ENCODE assay signal across 1 fruit fly cellular context in the genomic region with DNA sequence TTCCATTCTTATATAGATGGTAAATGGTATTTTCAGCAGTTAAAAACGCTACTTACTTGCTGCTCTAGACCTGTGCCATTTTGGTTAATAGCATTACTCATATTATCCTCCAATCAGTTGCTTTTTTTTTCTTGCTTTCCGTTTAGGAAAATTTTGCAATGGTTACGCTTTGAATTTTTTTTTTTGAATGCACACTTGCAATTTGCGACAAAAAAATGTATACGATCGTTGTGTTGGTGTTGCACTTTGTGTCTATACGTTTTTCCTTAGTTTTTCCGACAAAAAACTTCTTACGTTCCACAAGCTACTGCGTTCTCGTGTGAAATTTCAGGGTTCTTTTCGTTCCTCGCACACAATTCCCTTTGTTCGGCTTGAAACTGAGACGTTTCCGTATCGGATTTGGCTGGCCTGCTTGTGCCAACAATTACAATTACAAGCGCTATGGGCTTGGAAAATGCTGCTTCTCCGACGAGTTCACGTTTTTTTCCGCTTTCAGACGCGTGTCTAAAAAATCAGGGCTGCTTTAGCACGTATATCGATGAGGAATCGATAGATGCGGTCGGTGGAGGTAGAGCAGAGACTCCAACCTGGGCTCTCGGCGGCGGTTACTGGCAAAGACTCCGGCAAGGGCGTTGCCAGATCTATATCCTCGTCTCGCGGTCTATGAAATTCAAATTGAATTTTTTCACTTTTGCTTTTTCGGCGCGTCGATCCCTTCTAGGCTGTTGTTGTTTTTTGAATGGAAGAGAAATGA.
TF ChIP-seq lines count a peak whose summit lies in the region.

No protein-coding gene starts in this region.

TF ChIP-seq in whole organism, embryonic, 481 proteins besides CTCF, POLR2A, EP300 and RAD21 (continued from another document and continues in another):
- TF ChIP-seq cato (GFP tag; optimal IDR thresholded peaks at IDR 0.05; lab: Kevin White, UChicago; ENCODE audit: borderline replicate concordance) (no peak), MESR4 (GFP tag; optimal IDR thresholded peaks at IDR 0.05; lab: Kevin White, UChicago) (peak; percentile 95), danr (GFP tag; IDR thresholded peaks at IDR 0.05; lab: Robert Waterston, UW) (no peak), gfzf (GFP tag; optimal IDR thresholded peaks at IDR 0.05; lab: Kevin White, UChicago) (peak; percentile 65), CG12155 (GFP tag; optimal IDR thresholded peaks at IDR 0.05; lab: Kevin White, UChicago) (peak; percentile 81), CG11504 (tag; optimal IDR thresholded peaks at IDR 0.05; lab: Kevin White, UChicago) (peak; percentile 66), Lhr (GFP tag; optimal IDR thresholded peaks at IDR 0.05; lab: Kevin White, UChicago) (peak; percentile 90), CG8290 (GFP tag; optimal IDR thresholded peaks at IDR 0.05; lab: Kevin White, UChicago) (peak; percentile 55), CG8290 (tag; optimal IDR thresholded peaks at IDR 0.05; lab: Kevin White, UChicago) (peak in 1 of 2 experiments; percentile 89), knrl (GFP tag; IDR thresholded peaks at IDR 0.05; lab: Robert Waterston, UW; ENCODE audit: partially characterized antibody) (peak; percentile 91), fd102C (GFP tag; optimal IDR thresholded peaks at IDR 0.05; lab: Kevin White, UChicago) (no peak), CG11456 (GFP tag; IDR thresholded peaks at IDR 0.05; lab: Robert Waterston, UW) (peak; percentile 49; the same call in 2 of the 3 replicates), ato (GFP tag; IDR thresholded peaks at IDR 0.05; lab: Robert Waterston, UW; ENCODE audit: partially characterized antibody) (peak; percentile 88), aop (GFP tag; IDR thresholded peaks at IDR 0.05; lab: Robert Waterston, UW) (peak; percentile 30; the same call in 1 of the 2 replicates), dysf (GFP tag; IDR thresholded peaks at IDR 0.05; lab: Robert Waterston, UW) (peak; percentile 51; the same call in 2 of the 3 replicates), CG30020 (tag; optimal IDR thresholded peaks at IDR 0.05; lab: Kevin White, UChicago) (peak; percentile 42), CG31224 (GFP tag; IDR thresholded peaks at IDR 0.05; lab: Robert Waterston, UW) (peak; percentile 47), Eip74EF (GFP tag; optimal IDR thresholded peaks at IDR 0.05; lab: Kevin White, UChicago) (peak in 1 of 2 experiments; percentile 14), ac (GFP tag; optimal IDR thresholded peaks at IDR 0.05; lab: Kevin White, UChicago) (no peak), CG6813 (GFP tag; optimal IDR thresholded peaks at IDR 0.05; lab: Kevin White, UChicago) (no peak), HLHmδ (GFP tag; optimal IDR thresholded peaks at IDR 0.05; lab: Kevin White, UChicago) (peak; percentile 27), HmgZ (tag; optimal IDR thresholded peaks at IDR 0.05; lab: Kevin White, UChicago) (peak; percentile 94), stc (GFP tag; IDR thresholded peaks at IDR 0.05; lab: Robert Waterston, UW) (no peak; the same call in 1 of the 2 replicates), CG4730 (GFP tag; IDR thresholded peaks at IDR 0.05; lab: Robert Waterston, UW) (no peak), eyg (GFP tag; optimal IDR thresholded peaks at IDR 0.05; lab: Kevin White, UChicago) (peak; percentile 25), Stat92E (GFP tag; optimal IDR thresholded peaks at IDR 0.05; lab: Kevin White, UChicago) (peak in 1 of 3 experiments; percentile 59), Opbp (GFP tag; IDR thresholded peaks at IDR 0.05; lab: Robert Waterston, UW; ENCODE audit: partially characterized antibody) (peak; percentile 94), gem (tag; optimal IDR thresholded peaks at IDR 0.05; lab: Kevin White, UChicago) (peak; percentile 28), CG12236 (GFP tag; optimal IDR thresholded peaks at IDR 0.05; lab: Kevin White, UChicago) (peak; percentile 7), lab (GFP tag; optimal IDR thresholded peaks at IDR 0.05; lab: Kevin White, UChicago) (peak; percentile 83), CG13775 (GFP tag; optimal IDR thresholded peaks at IDR 0.05; lab: Kevin White, UChicago) (peak; percentile 7), CG15073 (GFP tag; optimal IDR thresholded peaks at IDR 0.05; lab: Kevin White, UChicago) (no peak), CG8478 (optimal IDR thresholded peaks at IDR 0.05; lab: Kevin White, UChicago) (no peak), CG14050 (GFP tag; IDR thresholded peaks at IDR 0.05; lab: Robert Waterston, UW) (no peak), Usf (GFP tag; optimal IDR thresholded peaks at IDR 0.05; lab: Kevin White, UChicago) (peak; percentile 19), Blimp-1 (GFP tag; optimal IDR thresholded peaks at IDR 0.05; lab: Kevin White, UChicago) (peak; percentile 86), Dll (GFP tag; IDR thresholded peaks at IDR 0.05; lab: Robert Waterston, UW; ENCODE audit: partially characterized antibody) (peak; percentile 81), tio (GFP tag; optimal IDR thresholded peaks at IDR 0.05; lab: Kevin White, UChicago) (no peak), CG2889 (GFP tag; IDR thresholded peaks at IDR 0.05; lab: Robert Waterston, UW) (no peak), CG7987 (GFP tag; optimal IDR thresholded peaks at IDR 0.05; lab: Kevin White, UChicago) (peak; percentile 93), CG12299 (tag; optimal IDR thresholded peaks at IDR 0.05; lab: Kevin White, UChicago) (peak; percentile 49), sens (GFP tag; lab: Kevin White, UChicago) (peak; percentile 93), lov (optimal IDR thresholded peaks at IDR 0.05; lab: Kevin White, UChicago) (no peak), lov (GFP tag; IDR thresholded peaks at IDR 0.05; lab: Robert Waterston, UW) (no peak), Side (GFP tag; optimal IDR thresholded peaks at IDR 0.05; lab: Kevin White, UChicago) (peak; percentile 73), Dref (GFP tag; IDR thresholded peaks at IDR 0.05; lab: Robert Waterston, UW) (peak; percentile 99), CG3163 (GFP tag; optimal IDR thresholded peaks at IDR 0.05; lab: Kevin White, UChicago) (peak; percentile 52), CG14860 (GFP tag; IDR thresholded peaks at IDR 0.05; lab: Robert Waterston, UW; ENCODE audit: partially characterized antibody) (peak; percentile 78), CG33557 (GFP tag; optimal IDR thresholded peaks at IDR 0.05; lab: Kevin White, UChicago) (peak; percentile 51), tgo (GFP tag; IDR thresholded peaks at IDR 0.05; lab: Robert Waterston, UW) (peak; percentile 30; the same call in 1 of the 3 replicates), Chrac-16 (GFP tag; optimal IDR thresholded peaks at IDR 0.05; lab: Kevin White, UChicago) (peak; percentile 5), CG10321 (GFP tag; IDR thresholded peaks at IDR 0.05; lab: Robert Waterston, UW) (peak; percentile 42; the same call in 1 of the 2 replicates), BtbVII (GFP tag; optimal IDR thresholded peaks at IDR 0.05; lab: Kevin White, UChicago) (no peak), toy (GFP tag; IDR thresholded peaks at IDR 0.05; lab: Robert Waterston, UW) (no peak), CG12391 (tag; optimal IDR thresholded peaks at IDR 0.05; lab: Kevin White, UChicago) (peak; percentile 46), lmd (GFP tag; IDR thresholded peaks at IDR 0.05; lab: Robert Waterston, UW) (peak; percentile 6; the same call in 1 of the 2 replicates), Dip3 (GFP tag; optimal IDR thresholded peaks at IDR 0.05; lab: Kevin White, UChicago) (peak; percentile 27), CG12219 (GFP tag; optimal IDR thresholded peaks at IDR 0.05; lab: Kevin White, UChicago) (no peak), Dfd (GFP tag; optimal IDR thresholded peaks at IDR 0.05; lab: Kevin White, UChicago) (no peak), CG9797 (GFP tag; optimal IDR thresholded peaks at IDR 0.05; lab: Kevin White, UChicago) (peak; percentile 78), CG1233 (GFP tag; optimal IDR thresholded peaks at IDR 0.05; lab: Kevin White, UChicago) (peak; percentile 17), HLH54F (GFP tag; optimal IDR thresholded peaks at IDR 0.05; lab: Kevin White, UChicago) (peak; percentile 12), CG18764 (GFP tag; optimal IDR thresholded peaks at IDR 0.05; lab: Kevin White, UChicago) (peak; percentile 16), YL-1 (GFP tag; optimal IDR thresholded peaks at IDR 0.05; lab: Kevin White, UChicago) (peak; percentile 90), bcd (GFP tag; optimal IDR thresholded peaks at IDR 0.05; lab: Kevin White, UChicago) (peak; percentile 45), Hey (tag; optimal IDR thresholded peaks at IDR 0.05; lab: Kevin White, UChicago) (peak; percentile 69), dmrt11E (tag; optimal IDR thresholded peaks at IDR 0.05; lab: Kevin White, UChicago) (peak; percentile 37), CG31365 (tag; optimal IDR thresholded peaks at IDR 0.05; lab: Kevin White, UChicago) (no peak), sima (GFP tag; optimal IDR thresholded peaks at IDR 0.05; lab: Kevin White, UChicago) (no peak), vnd (GFP tag; IDR thresholded peaks at IDR 0.05; lab: Robert Waterston, UW; ENCODE audit: partially characterized antibody) (peak; percentile 75), repo (GFP tag; optimal IDR thresholded peaks at IDR 0.05; lab: Kevin White, UChicago) (no peak), CG34224 (GFP tag; IDR thresholded peaks at IDR 0.05; lab: Robert Waterston, UW; ENCODE audit: partially characterized antibody) (peak; percentile 81), Dad (GFP tag; optimal IDR thresholded peaks at IDR 0.05; lab: Kevin White, UChicago) (peak; percentile 65), CG9932 (GFP tag; IDR thresholded peaks at IDR 0.05; lab: Robert Waterston, UW) (peak; percentile 66), pan (optimal IDR thresholded peaks at IDR 0.05; lab: Kevin White, UChicago) (no peak), pan (GFP tag; optimal IDR thresholded peaks at IDR 0.05 in 1 of 2, IDR thresholded peaks at IDR 0.05 in 1 of 2) (peak in 1 of 2 experiments; percentile 10), crp (GFP tag; optimal IDR thresholded peaks at IDR 0.05; lab: Kevin White, UChicago) (peak in 1 of 2 experiments; percentile 74), CG14014 (GFP tag; IDR thresholded peaks at IDR 0.05; lab: Robert Waterston, UW) (0 out of 2 replicates have a peak, but pooled peaks have one; percentile 39), grau (tag; optimal IDR thresholded peaks at IDR 0.05; lab: Kevin White, UChicago) (peak; percentile 62), CG9817 (tag; optimal IDR thresholded peaks at IDR 0.05; lab: Kevin White, UChicago) (peak; percentile 48), CG2199 (GFP tag; IDR thresholded peaks at IDR 0.05; lab: Robert Waterston, UW) (peak; percentile 81; the same call in 1 of the 3 replicates), klu (GFP tag; IDR thresholded peaks at IDR 0.05; lab: Robert Waterston, UW) (no peak), Dek (tag; optimal IDR thresholded peaks at IDR 0.05; lab: Kevin White, UChicago) (peak; percentile 15), CG11093 (GFP tag; IDR thresholded peaks at IDR 0.05; lab: Robert Waterston, UW) (no peak), chinmo (GFP tag; IDR thresholded peaks at IDR 0.05; lab: Robert Waterston, UW; ENCODE audit: partially characterized antibody) (peak; percentile 93; the same call in 3 of the 4 replicates), CG3281 (GFP tag; optimal IDR thresholded peaks at IDR 0.05; lab: Kevin White, UChicago) (peak; percentile 40), NfI (GFP tag; optimal IDR thresholded peaks at IDR 0.05; lab: Kevin White, UChicago) (peak; percentile 42), CG3847 (GFP tag; IDR thresholded peaks at IDR 0.05; lab: Robert Waterston, UW) (peak; percentile 83), pho (GFP tag; optimal IDR thresholded peaks at IDR 0.05; lab: Kevin White, UChicago) (peak; percentile 72), emc (GFP tag; optimal IDR thresholded peaks at IDR 0.05; lab: Kevin White, UChicago) (peak; percentile 37), B-H1 (GFP tag; IDR thresholded peaks at IDR 0.05; lab: Robert Waterston, UW) (no peak), ERR (GFP tag; optimal IDR thresholded peaks at IDR 0.05; lab: Kevin White, UChicago) (peak; percentile 61), CG4617 (GFP tag; optimal IDR thresholded peaks at IDR 0.05; lab: Kevin White, UChicago; ENCODE audit: borderline replicate concordance) (peak; percentile 77), CG2129 (GFP tag; IDR thresholded peaks at IDR 0.05; lab: Robert Waterston, UW; ENCODE audit: partially characterized antibody) (peak; percentile 59), prd (optimal IDR thresholded peaks at IDR 0.05; lab: Kevin White, UChicago) (no peak), prd (GFP tag; IDR thresholded peaks at IDR 0.05; lab: Robert Waterston, UW) (peak; percentile 55; the same call in 2 of the 3 replicates), ewg (GFP tag; optimal IDR thresholded peaks at IDR 0.05; lab: Kevin White, UChicago) (peak; percentile 47), H15 (GFP tag; IDR thresholded peaks at IDR 0.05; lab: Robert Waterston, UW) (0 out of 3 replicates have a peak, but pooled peaks have one; percentile 6), CG17912 (GFP tag; optimal IDR thresholded peaks at IDR 0.05; lab: Kevin White, UChicago) (peak; percentile 32), bigmax (GFP tag; optimal IDR thresholded peaks at IDR 0.05; lab: Kevin White, UChicago) (peak; percentile 47), Rfx (GFP tag; IDR thresholded peaks at IDR 0.05; lab: Robert Waterston, UW) (peak; percentile 83), Xbp1 (GFP tag; optimal IDR thresholded peaks at IDR 0.05; lab: Kevin White, UChicago) (peak; percentile 61), CG17328 (GFP tag; IDR thresholded peaks at IDR 0.05; lab: Robert Waterston, UW) (peak; percentile 60), CG15479 (GFP tag; optimal IDR thresholded peaks at IDR 0.05; lab: Kevin White, UChicago) (peak; percentile 67), sd (tag; optimal IDR thresholded peaks at IDR 0.05; lab: Kevin White, UChicago) (peak; percentile 25), Bteb2 (GFP tag; optimal IDR thresholded peaks at IDR 0.05; lab: Kevin White, UChicago) (peak; percentile 38), CG17361 (GFP tag; IDR thresholded peaks at IDR 0.05; lab: Robert Waterston, UW) (peak; percentile 39; the same call in 1 of the 3 replicates), ken (GFP tag; IDR thresholded peaks at IDR 0.05; lab: Robert Waterston, UW) (peak; percentile 77), CrebB (tag; optimal IDR thresholded peaks at IDR 0.05; lab: Kevin White, UChicago) (peak; percentile 67), Hr3 (GFP tag; optimal IDR thresholded peaks at IDR 0.05; lab: Kevin White, UChicago) (no peak), br (optimal IDR thresholded peaks at IDR 0.05; lab: Kevin White, UChicago) (no peak), Sry-β (GFP tag; optimal IDR thresholded peaks at IDR 0.05; lab: Kevin White, UChicago) (no peak), tll (GFP tag; optimal IDR thresholded peaks at IDR 0.05; lab: Kevin White, UChicago) (peak in 1 of 2 experiments; percentile 20), Awh (GFP tag; IDR thresholded peaks at IDR 0.05; lab: Robert Waterston, UW) (no peak), nerfin-2 (GFP tag; IDR thresholded peaks at IDR 0.05; lab: Robert Waterston, UW; ENCODE audit: partially characterized antibody) (peak; percentile 60), tx (GFP tag; optimal IDR thresholded peaks at IDR 0.05; lab: Kevin White, UChicago) (no peak), CG9437 (GFP tag; optimal IDR thresholded peaks at IDR 0.05; lab: Kevin White, UChicago) (peak; percentile 89), sisA (GFP tag; IDR thresholded peaks at IDR 0.05; lab: Robert Waterston, UW) (no peak)
